Worm (Caenorhabditis elegans): ENCODE measurements around the gene cup-15.

DNA sequence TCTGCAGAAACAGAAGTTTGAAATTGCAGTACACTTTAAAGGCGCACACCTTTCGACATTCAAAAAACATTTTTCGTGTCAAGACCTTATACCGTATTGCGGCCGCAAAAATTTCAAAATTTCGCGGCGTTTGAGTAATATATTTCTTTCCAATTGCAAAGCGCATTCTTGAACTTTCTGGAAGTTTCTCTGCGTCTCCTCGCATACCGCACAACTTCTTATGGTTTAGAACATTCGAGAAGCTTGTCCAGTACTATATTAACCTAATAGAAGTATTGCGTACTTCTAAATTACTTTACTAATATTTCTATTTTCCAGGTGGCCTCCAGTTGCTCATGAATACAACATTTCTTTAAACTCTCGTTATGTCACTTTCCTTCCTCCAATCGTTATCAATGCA lies 16.1 kb upstream of the cup-15 start:
- no peak for TF ChIP-seq nhr-11 (tag; optimal IDR thresholded peaks at IDR 0.05)
- no peak for TF ChIP-seq hlh-30 (tag; optimal IDR thresholded peaks at IDR 0.05; ENCODE audit: insufficient read depth)
- TF ChIP-seq pag-3 (tag; optimal IDR thresholded peaks at IDR 0.05; ENCODE audit: borderline replicate concordance), result no peak
- no peak for TF ChIP-seq ceh-18 (tag; optimal IDR thresholded peaks at IDR 0.05)
- TF ChIP-seq pqm-1 (tag; optimal IDR thresholded peaks at IDR 0.05), result no peak
- TF ChIP-seq ama-1 (optimal IDR thresholded peaks at IDR 0.05), result no peak
- no peak for TF ChIP-seq ceh-9 (tag; optimal IDR thresholded peaks at IDR 0.05)
- no peak for TF ChIP-seq unc-86 (tag; optimal IDR thresholded peaks at IDR 0.05)
- no peak for TF ChIP-seq dve-1 (tag; optimal IDR thresholded peaks at IDR 0.05)
- TF ChIP-seq lin-11 (tag; optimal IDR thresholded peaks at IDR 0.05), result no peak

All from whole organism, late embryonic.